Worm (Caenorhabditis elegans): ENCODE measurements around the gene mob-2.

DNA sequence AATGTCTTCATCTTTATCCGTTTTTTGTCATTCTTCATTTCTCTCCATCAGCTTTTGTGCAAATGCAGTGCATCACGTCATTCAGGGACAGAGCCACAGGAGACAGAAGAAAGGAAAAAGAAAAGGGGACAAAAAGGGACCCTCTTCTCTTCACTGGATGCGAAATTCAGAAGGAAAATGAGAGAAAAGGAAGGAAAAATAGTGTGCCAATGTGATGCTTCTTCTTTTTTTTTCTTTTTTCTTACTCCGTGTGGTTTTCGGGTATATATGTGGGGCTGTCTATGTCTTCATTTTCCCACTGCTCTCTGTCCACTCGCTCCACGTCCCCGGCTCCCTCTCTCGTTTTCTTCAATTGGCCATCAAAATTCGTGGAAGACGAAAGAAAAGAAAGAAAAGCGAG lies 40.6 kb upstream of the mob-2 start:
- TF ChIP-seq lin-32 (GFP tag; optimal IDR thresholded peaks at IDR 0.05) (no peak), elt-3 (tag; optimal IDR thresholded peaks at IDR 0.05) (no peak), ces-1 (GFP tag; optimal IDR thresholded peaks at IDR 0.05) (peak; percentile 40), lin-13 (tag; optimal IDR thresholded peaks at IDR 0.05) (no peak), pha-4 (tag; optimal IDR thresholded peaks at IDR 0.05) (no peak), nhr-237 (tag; optimal IDR thresholded peaks at IDR 0.05) (no peak), flh-1 (GFP tag; optimal IDR thresholded peaks at IDR 0.05) (no peak), blmp-1 (tag; optimal IDR thresholded peaks at IDR 0.05) (no peak), elt-1 (tag; optimal IDR thresholded peaks at IDR 0.05; ENCODE audit: borderline replicate concordance, insufficient read depth) (no peak), lsy-2 (tag; optimal IDR thresholded peaks at IDR 0.05) (no peak), mep-1 (tag; optimal IDR thresholded peaks at IDR 0.05) (no peak), ceh-39 (tag; optimal IDR thresholded peaks at IDR 0.05) (no peak), ceh-83 (GFP tag; optimal IDR thresholded peaks at IDR 0.05) (no peak), ztf-11 (tag; optimal IDR thresholded peaks at IDR 0.05) (no peak)

Data from whole organism, mixed stage, embryonic.